Worm (Caenorhabditis elegans): ENCODE results near the gene ttbk-2.1.
"Not testable (repeated sequence)": the region's sequence is repeated elsewhere in the genome, so short reads cannot be mapped to it uniquely, and the experiment has no call there.

ce11 chrIV:5295240-5295639 is 36.8 kb downstream of the ttbk-2.1 start, which contains the start of gene msp-51:
- TF ChIP-seq elt-3 (tag; optimal IDR thresholded peaks at IDR 0.05); nhr-76 (tag; optimal IDR thresholded peaks at IDR 0.05); fos-1 (tag; optimal IDR thresholded peaks at IDR 0.05); nhr-77 (tag; optimal IDR thresholded peaks at IDR 0.05); nhr-28 (tag; optimal IDR thresholded peaks at IDR 0.05); nhr-25 (tag; optimal IDR thresholded peaks at IDR 0.05); ama-1 (optimal IDR thresholded peaks at IDR 0.05); ceh-28 (tag; optimal IDR thresholded peaks at IDR 0.05); pha-4 (tag; optimal IDR thresholded peaks at IDR 0.05): not testable (repeated sequence)

All from whole organism, L3 larva.